Worm (Caenorhabditis elegans): Measurements from ENCODE around the gene ZK218.5.

Gene ZK218.5

DNA sequence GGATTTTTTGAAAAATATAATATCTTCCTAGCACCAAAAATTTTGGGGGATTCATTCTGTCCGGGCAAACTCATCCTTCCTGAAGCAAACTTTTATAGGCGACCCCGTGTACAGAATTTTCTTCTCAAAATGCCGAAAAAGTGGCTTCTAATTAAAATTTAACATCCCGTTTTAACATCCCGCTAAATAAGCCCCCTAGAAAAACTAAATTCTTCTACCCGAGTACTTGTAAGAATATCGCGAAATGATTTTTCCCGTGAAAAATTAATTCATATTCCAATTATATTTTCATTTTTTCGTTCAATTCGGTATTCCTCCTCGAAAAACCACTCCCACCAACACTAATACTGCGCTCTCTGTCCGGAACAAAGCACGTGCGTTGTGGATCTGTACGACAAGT is 32.1 kb upstream of the ZK218.5 start, which contains the start of gene T05E12.8:
Gene T05E12.8, plus strand, starts transcription at position 301 of the 400 bp plus-strand sequence.
- no peak for TF ChIP-seq nhr-237 (tag; optimal IDR thresholded peaks at IDR 0.05)
- no peak for TF ChIP-seq mep-1 (tag; optimal IDR thresholded peaks at IDR 0.05)
- no peak for TF ChIP-seq unc-120 (tag; optimal IDR thresholded peaks at IDR 0.05; ENCODE audit: poor library complexity, severe bottlenecking)
- no peak for TF ChIP-seq snpc-4 (tag; optimal IDR thresholded peaks at IDR 0.05)
- TF ChIP-seq nhr-12 (tag; optimal IDR thresholded peaks at IDR 0.05): no peak
- TF ChIP-seq elt-1 (tag; optimal IDR thresholded peaks at IDR 0.05; ENCODE audit: borderline replicate concordance, insufficient read depth): no peak
- TF ChIP-seq flh-1 (GFP tag; optimal IDR thresholded peaks at IDR 0.05): no peak
- no peak for TF ChIP-seq ceh-39 (tag; optimal IDR thresholded peaks at IDR 0.05)
- no peak for TF ChIP-seq sptf-1 (tag; optimal IDR thresholded peaks at IDR 0.05)
- no peak for TF ChIP-seq cnd-1 (tag; optimal IDR thresholded peaks at IDR 0.05)
- no peak for TF ChIP-seq ztf-11 (tag; optimal IDR thresholded peaks at IDR 0.05)

DNA sequence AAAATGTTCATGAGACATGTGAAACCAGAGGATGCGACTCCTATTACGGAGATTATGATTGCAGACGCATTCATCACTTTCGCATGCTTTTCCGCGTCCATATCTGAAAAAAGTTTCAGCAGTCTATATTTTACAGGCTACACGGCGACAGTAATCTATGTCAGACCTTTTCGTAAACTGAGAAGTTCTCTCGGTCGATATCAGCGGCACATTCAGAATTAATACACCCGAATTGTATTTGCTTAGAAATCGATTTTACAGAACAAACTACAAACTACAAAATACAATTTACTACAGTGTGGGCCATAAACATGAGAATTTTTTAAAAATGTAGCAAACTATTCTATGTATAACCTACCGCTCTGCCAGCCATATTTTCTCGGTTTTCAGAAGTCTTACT is 29.4 kb upstream of the ZK218.5 start, which contains the start of gene srbc-14:
Gene srbc-14, minus strand, starts transcription at position 101 of the 400 bp plus-strand sequence.
- TF ChIP-seq mep-1 (tag; optimal IDR thresholded peaks at IDR 0.05) (no peak), ces-1 (GFP tag; optimal IDR thresholded peaks at IDR 0.05) (no peak), ceh-39 (tag; optimal IDR thresholded peaks at IDR 0.05) (no peak), lsy-2 (tag; optimal IDR thresholded peaks at IDR 0.05) (no peak), elt-3 (tag; optimal IDR thresholded peaks at IDR 0.05) (no peak)

DNA sequence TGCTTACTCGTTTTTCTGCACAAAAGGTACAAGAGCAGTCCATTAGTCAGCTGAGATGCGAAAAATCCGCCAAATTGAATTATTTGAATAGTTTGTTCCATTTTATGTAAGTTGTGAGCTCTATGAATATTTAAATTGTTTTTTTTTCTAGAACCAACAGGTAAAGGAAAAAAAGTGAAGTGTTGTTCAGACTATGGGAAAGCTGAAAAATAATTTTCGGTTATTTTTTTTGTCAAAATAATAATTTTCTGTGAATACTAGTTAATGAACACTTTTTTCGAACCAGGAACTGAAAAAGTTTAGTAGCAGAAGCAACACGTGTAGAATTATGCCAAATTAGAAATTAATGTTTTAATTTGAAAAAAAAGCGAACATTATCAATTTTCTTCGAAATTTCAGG is 25.0 kb upstream of the ZK218.5 start, which contains the start of gene str-125:
Gene str-125, minus strand, starts transcription at position 101 of the 400 bp plus-strand sequence.
- TF ChIP-seq blmp-1 (tag; optimal IDR thresholded peaks at IDR 0.05) (no peak), cnd-1 (tag; optimal IDR thresholded peaks at IDR 0.05) (no peak), ham-2 (GFP tag; optimal IDR thresholded peaks at IDR 0.05) (no peak), nhr-237 (tag; optimal IDR thresholded peaks at IDR 0.05) (no peak), ztf-11 (tag; optimal IDR thresholded peaks at IDR 0.05) (no peak), mep-1 (tag; optimal IDR thresholded peaks at IDR 0.05) (no peak), lin-13 (tag; optimal IDR thresholded peaks at IDR 0.05) (no peak), tbx-8 (GFP tag; optimal IDR thresholded peaks at IDR 0.05) (no peak), ceh-43 (GFP tag; optimal IDR thresholded peaks at IDR 0.05) (no peak), nhr-76 (tag; optimal IDR thresholded peaks at IDR 0.05) (no peak), zip-8 (tag; optimal IDR thresholded peaks at IDR 0.05) (no peak), mab-5 (tag; optimal IDR thresholded peaks at IDR 0.05) (no peak), nhr-12 (tag; optimal IDR thresholded peaks at IDR 0.05) (no peak), ceh-39 (tag; optimal IDR thresholded peaks at IDR 0.05) (no peak), snpc-4 (tag; optimal IDR thresholded peaks at IDR 0.05) (no peak), flh-1 (GFP tag; optimal IDR thresholded peaks at IDR 0.05) (no peak), elt-1 (tag; optimal IDR thresholded peaks at IDR 0.05; ENCODE audit: borderline replicate concordance, insufficient read depth) (no peak), unc-39 (tag; optimal IDR thresholded peaks at IDR 0.05) (no peak), nhr-28 (tag; optimal IDR thresholded peaks at IDR 0.05) (no peak), sptf-1 (tag; optimal IDR thresholded peaks at IDR 0.05) (no peak)

DNA sequence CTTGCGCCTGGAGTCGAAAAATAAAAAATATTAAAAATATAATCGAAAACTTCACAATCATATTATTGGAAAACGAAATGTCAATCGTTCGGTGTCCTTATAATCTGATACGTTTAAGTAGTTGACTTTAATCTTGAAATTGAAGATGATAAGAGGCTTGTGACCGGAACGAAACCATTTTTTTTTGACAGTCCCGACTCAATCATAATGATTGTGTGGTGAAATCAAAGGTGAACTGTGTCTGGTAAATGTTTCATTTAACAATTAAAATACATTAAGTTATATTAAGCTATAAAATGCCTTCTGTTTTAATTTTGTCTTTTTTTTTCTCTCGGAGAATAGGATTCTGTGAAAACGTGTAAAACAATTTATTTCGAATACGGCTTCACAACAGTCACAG is 23.0 kb upstream of the ZK218.5 start, which contains the start of gene T05E12.3:
Gene T05E12.3, minus strand, starts transcription at position 101 of the 400 bp plus-strand sequence.
- TF ChIP-seq tbx-8 (GFP tag; optimal IDR thresholded peaks at IDR 0.05) (no peak), ceh-39 (tag; optimal IDR thresholded peaks at IDR 0.05) (no peak), ztf-11 (tag; optimal IDR thresholded peaks at IDR 0.05) (no peak), snpc-4 (tag; optimal IDR thresholded peaks at IDR 0.05) (no peak), ceh-43 (GFP tag; optimal IDR thresholded peaks at IDR 0.05) (no peak), ceh-83 (GFP tag; optimal IDR thresholded peaks at IDR 0.05) (no peak)

DNA sequence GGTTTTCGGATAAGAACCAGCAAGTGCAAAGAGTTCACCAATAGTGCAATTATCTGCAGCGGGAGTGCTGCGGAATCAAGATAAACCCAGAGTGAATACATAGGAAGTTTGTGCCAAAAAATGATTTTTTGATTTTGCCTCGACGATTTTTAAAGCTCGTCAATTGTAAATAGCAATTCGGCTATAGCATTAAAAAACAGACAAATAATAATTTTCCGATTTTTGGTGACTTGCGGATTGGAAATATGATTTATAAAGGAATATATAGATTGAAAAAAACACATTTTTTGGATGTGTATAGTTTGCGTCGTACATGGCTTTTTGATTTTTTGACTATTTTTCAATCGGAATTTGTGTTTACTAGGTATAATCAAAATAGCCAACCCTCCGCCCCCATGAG is 21.1 kb upstream of the ZK218.5 start, which contains the start of gene srw-20:
Gene srw-20, minus strand, starts transcription at position 101 of the 400 bp plus-strand sequence.
- no peak for TF ChIP-seq M03D4.4 (tag; optimal IDR thresholded peaks at IDR 0.05)
- TF ChIP-seq sptf-1 (tag; optimal IDR thresholded peaks at IDR 0.05): no peak
- TF ChIP-seq lin-32 (GFP tag; optimal IDR thresholded peaks at IDR 0.05): no peak
- no peak for TF ChIP-seq nhr-28 (tag; optimal IDR thresholded peaks at IDR 0.05)
- TF ChIP-seq cnd-1 (tag; optimal IDR thresholded peaks at IDR 0.05): no peak
- TF ChIP-seq ces-1 (GFP tag; optimal IDR thresholded peaks at IDR 0.05): no peak
- TF ChIP-seq mls-2 (tag; optimal IDR thresholded peaks at IDR 0.05): no peak
- TF ChIP-seq ceh-39 (tag; optimal IDR thresholded peaks at IDR 0.05): no peak
- no peak for TF ChIP-seq sem-2 (GFP tag; optimal IDR thresholded peaks at IDR 0.05)
- no peak for TF ChIP-seq tbx-8 (GFP tag; optimal IDR thresholded peaks at IDR 0.05)
- no peak for TF ChIP-seq unc-39 (tag; optimal IDR thresholded peaks at IDR 0.05)
- TF ChIP-seq pha-4 (tag; optimal IDR thresholded peaks at IDR 0.05): no peak
- no peak for TF ChIP-seq nhr-2 (tag; optimal IDR thresholded peaks at IDR 0.05)
- no peak for TF ChIP-seq mab-5 (tag; optimal IDR thresholded peaks at IDR 0.05)
- no peak for TF ChIP-seq blmp-1 (tag; optimal IDR thresholded peaks at IDR 0.05)
- no peak for TF ChIP-seq lin-13 (tag; optimal IDR thresholded peaks at IDR 0.05)
- no peak for TF ChIP-seq nhr-76 (tag; optimal IDR thresholded peaks at IDR 0.05)
- no peak for TF ChIP-seq nhr-12 (tag; optimal IDR thresholded peaks at IDR 0.05)
- TF ChIP-seq ceh-83 (GFP tag; optimal IDR thresholded peaks at IDR 0.05): no peak
- no peak for TF ChIP-seq ztf-11 (tag; optimal IDR thresholded peaks at IDR 0.05)
